Fruit fly (Drosophila melanogaster) whole organism, adult: ENCODE measurements around the gene Trp1.

ENCODE experiments used
- CG11617 ChIP-seq: fragments of 200-800 bp; sonication (Bioruptor generic); optimal IDR thresholded peaks from 2 replicates; lab custom pipeline; 2017; ENCODE audit warnings: mild to moderate bottlenecking, missing biosample characterization, missing genetic modification reagents, missing genetic modification characterization
- CG33017 ChIP-seq: fragments of 200-800 bp; sonication (Bioruptor generic); optimal IDR thresholded peaks from 2 replicates; lab custom pipeline; 2018; ENCODE audit warnings: missing biosample characterization, mild to moderate bottlenecking, missing genetic modification characterization, moderate library complexity
- CG7045 ChIP-seq: fragments of 200-800 bp; sonication (Bioruptor generic); optimal IDR thresholded peaks from 2 replicates; lab custom pipeline; 2017; ENCODE audit warnings: missing biosample characterization, mild to moderate bottlenecking, missing genetic modification characterization
- CG7101 ChIP-seq: fragments of 200-800 bp; sonication (Bioruptor generic); optimal IDR thresholded peaks from 2 replicates; lab custom pipeline; 2018; ENCODE audit warnings: missing biosample characterization, mild to moderate bottlenecking, missing genetic modification characterization, moderate library complexity
- Crg-1 ChIP-seq: fragments of 200-800 bp; sonication (Bioruptor generic); optimal IDR thresholded peaks from 2 replicates; lab custom pipeline; 2016; ENCODE audit warnings: missing biosample characterization, missing genetic modification characterization
- cnc ChIP-seq, 2 experiments: fragments of >200 bp; optimal IDR thresholded peaks; 2 replicates each; lab custom pipeline; 2017
- kay ChIP-seq: fragments of 200-800 bp; sonication (Bioruptor generic); peaks from one replicate; lab custom pipeline; 2016; ENCODE audit warnings: missing biosample characterization, missing genetic modification characterization, borderline replicate concordance
- ovo ChIP-seq: fragments of 200-800 bp; sonication (Bioruptor generic); optimal IDR thresholded peaks from 2 replicates; lab custom pipeline; 2016; ENCODE audit warnings: missing biosample characterization, missing genetic modification characterization
- pad ChIP-seq: fragments of 200-800 bp; sonication (Bioruptor generic); optimal IDR thresholded peaks from 3 replicates; lab custom pipeline; 2017; ENCODE audit warnings: missing biosample characterization, missing genetic modification characterization, mild to moderate bottlenecking, moderate library complexity, missing genetic modification reagents
- toe ChIP-seq: fragments of 200-800 bp; sonication (Bioruptor generic); optimal IDR thresholded peaks from 2 replicates; lab custom pipeline; 2016; ENCODE audit warnings: missing biosample characterization, missing genetic modification characterization

- TF ChIP-seq CG7045 = no peak
- no peak for TF ChIP-seq cnc (optimal IDR thresholded peaks at IDR 0.05; lab: Kevin White, UChicago)
- TF ChIP-seq CG11617 = no peak
- TF ChIP-seq kay (GFP tag; lab: Kevin White, UChicago) = no peak
- no peak for TF ChIP-seq pad (GFP tag; lab: Kevin White, UChicago)
- no peak for TF ChIP-seq ovo (GFP tag; lab: Kevin White, UChicago)
- no peak for TF ChIP-seq CG7101 (tag; lab: Kevin White, UChicago)
- no peak for TF ChIP-seq toe
- TF ChIP-seq CG33017 (tag; lab: Kevin White, UChicago) = no peak
- no peak for TF ChIP-seq Crg-1 (GFP tag; lab: Kevin White, UChicago)
Measured at dm6 chr2L:10004574-10004973, 4.6 kb upstream of the Trp1 start.
